Worm (Caenorhabditis elegans): ENCODE data around the gene sar-1.

Gene sar-1

DNA sequence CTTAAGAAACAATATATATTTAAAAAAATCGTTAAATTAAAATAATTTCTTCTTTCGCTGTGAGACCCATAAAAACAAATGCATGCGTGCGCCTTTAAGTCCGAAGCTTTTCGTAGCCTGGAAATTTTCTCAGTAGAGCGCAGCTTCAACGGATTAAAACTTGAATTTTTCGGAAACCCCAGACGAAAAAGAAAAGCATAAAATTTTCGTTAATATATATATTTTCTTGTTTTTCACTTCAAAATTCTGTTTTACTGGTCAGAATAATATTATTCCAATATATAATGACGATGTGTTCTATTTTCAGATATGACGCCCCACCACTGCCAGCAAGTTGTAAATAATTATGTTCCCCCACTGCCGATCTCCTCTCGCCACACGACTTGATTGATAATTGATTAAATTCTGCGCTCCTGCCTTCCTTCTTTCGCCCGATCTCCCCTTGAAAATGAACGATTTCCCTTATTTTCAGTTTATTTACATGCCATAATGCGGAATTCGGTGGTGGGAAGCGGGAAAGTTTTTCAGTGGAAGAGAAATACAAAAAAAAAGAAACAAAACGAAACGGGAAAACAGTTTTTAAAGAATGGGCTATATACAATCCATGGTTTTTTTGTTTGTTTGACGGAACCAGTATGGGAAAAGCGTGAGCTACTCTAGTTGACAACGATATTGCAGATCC lies 44.9 kb downstream of the sar-1 start:
- TF ChIP-seq hmbx-1 (tag; optimal IDR thresholded peaks at IDR 0.05) (no peak), F13C5.2 (tag; optimal IDR thresholded peaks at IDR 0.05) (no peak), aly-1 (tag; optimal IDR thresholded peaks at IDR 0.05) (no peak), B0310.2 (tag; optimal IDR thresholded peaks at IDR 0.05) (no peak), pes-1 (GFP tag; IDR thresholded peaks at IDR 0.05) (no peak), sea-1 (GFP tag; conservative IDR thresholded peaks at IDR 0.05) (no peak), ceh-13 (GFP tag; optimal IDR thresholded peaks at IDR 0.05) (no peak), hmg-4 (GFP tag; optimal IDR thresholded peaks at IDR 0.05) (no peak), tra-4 (tag; optimal IDR thresholded peaks at IDR 0.05) (no peak), ama-1 (optimal IDR thresholded peaks at IDR 0.05) (no peak), tbx-37 (GFP tag; conservative IDR thresholded peaks at IDR 0.05) (no peak), tbx-11 (GFP tag; IDR thresholded peaks at IDR 0.05) (no peak), scrt-1 (GFP tag; IDR thresholded peaks at IDR 0.05) (no peak), ets-7 (tag; optimal IDR thresholded peaks at IDR 0.05) (no peak), ceh-36 (tag; optimal IDR thresholded peaks at IDR 0.05) (no peak), hnd-1 (tag; optimal IDR thresholded peaks at IDR 0.05) (no peak), flt-1 (GFP tag; IDR thresholded peaks at IDR 0.05) (no peak)

DNA sequence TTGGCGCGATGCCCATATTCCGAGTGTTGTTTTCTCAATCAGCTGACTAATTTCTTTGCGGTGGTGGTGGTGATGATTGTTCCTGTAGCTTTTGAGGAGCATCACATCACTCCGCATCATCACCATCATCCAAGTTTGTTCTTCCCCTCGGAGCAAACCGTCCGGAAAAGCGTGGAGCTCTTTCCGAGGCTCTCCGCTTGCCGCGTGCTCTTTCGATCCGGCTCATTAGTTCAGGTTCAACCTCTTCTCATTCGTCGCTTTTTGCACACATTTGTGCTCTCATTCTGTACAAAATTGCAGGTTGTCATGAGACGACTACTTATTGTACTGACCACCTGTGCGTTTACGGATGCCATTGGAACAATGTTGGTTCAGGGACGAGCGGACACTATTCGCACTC lies 47.9 kb downstream of the sar-1 start, which contains the start of gene M01H9.5:
TSS of gene M01H9.5 (plus strand) at position 301 of the 400 bp plus-strand sequence.
- TF ChIP-seq aly-1 (tag; optimal IDR thresholded peaks at IDR 0.05): no peak
- TF ChIP-seq tbx-11 (GFP tag; IDR thresholded peaks at IDR 0.05): no peak
- no peak for TF ChIP-seq B0310.2 (tag; optimal IDR thresholded peaks at IDR 0.05)
- TF ChIP-seq hnd-1 (tag; optimal IDR thresholded peaks at IDR 0.05): no peak
- TF ChIP-seq hmbx-1 (tag; optimal IDR thresholded peaks at IDR 0.05): no peak
- TF ChIP-seq ama-1 (optimal IDR thresholded peaks at IDR 0.05): no peak
- no peak for TF ChIP-seq ets-7 (tag; optimal IDR thresholded peaks at IDR 0.05)
- no peak for TF ChIP-seq tra-4 (tag; optimal IDR thresholded peaks at IDR 0.05)

DNA sequence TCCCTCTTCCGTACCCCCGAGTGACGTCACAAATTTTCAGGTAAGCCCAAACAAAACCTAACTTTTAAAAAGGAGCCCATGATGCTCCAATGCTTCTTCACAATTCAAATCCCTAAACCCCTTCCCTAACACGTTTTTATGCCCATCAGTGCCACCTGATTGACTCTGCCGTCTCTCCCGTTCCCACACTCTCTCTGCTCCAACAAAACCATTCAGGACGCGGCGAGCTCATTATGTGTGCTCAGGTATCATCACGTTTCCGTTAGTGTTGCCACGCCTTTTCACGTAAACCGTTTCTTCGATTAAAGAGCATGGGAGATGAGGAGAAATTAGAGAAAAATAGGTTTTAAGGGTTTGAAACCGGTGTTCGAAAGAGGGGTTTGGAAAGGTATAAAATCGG lies 50.0 kb downstream of the sar-1 start, which contains the start of gene M01H9.2:
TSS of gene M01H9.2 (minus strand) at position 101 of the 400 bp plus-strand sequence.
- TF ChIP-seq ama-1 (optimal IDR thresholded peaks at IDR 0.05) (no peak), hmg-4 (GFP tag; optimal IDR thresholded peaks at IDR 0.05) (no peak), aly-1 (tag; optimal IDR thresholded peaks at IDR 0.05) (no peak), B0310.2 (tag; optimal IDR thresholded peaks at IDR 0.05) (no peak), pes-1 (GFP tag; IDR thresholded peaks at IDR 0.05) (no peak), hnd-1 (tag; optimal IDR thresholded peaks at IDR 0.05) (no peak), hmbx-1 (tag; optimal IDR thresholded peaks at IDR 0.05) (no peak), sea-1 (GFP tag; conservative IDR thresholded peaks at IDR 0.05) (no peak), tbx-37 (GFP tag; conservative IDR thresholded peaks at IDR 0.05) (no peak), tbx-11 (GFP tag; IDR thresholded peaks at IDR 0.05) (no peak), scrt-1 (GFP tag; IDR thresholded peaks at IDR 0.05) (no peak), ets-7 (tag; optimal IDR thresholded peaks at IDR 0.05) (no peak), F13C5.2 (tag; optimal IDR thresholded peaks at IDR 0.05) (no peak), tra-4 (tag; optimal IDR thresholded peaks at IDR 0.05) (no peak), flt-1 (GFP tag; IDR thresholded peaks at IDR 0.05) (no peak), ceh-13 (GFP tag; optimal IDR thresholded peaks at IDR 0.05) (no peak), ceh-36 (tag; optimal IDR thresholded peaks at IDR 0.05) (no peak)

Measured in whole organism, early embryonic.